Fruit fly (Drosophila melanogaster) whole organism, adult: ENCODE data around the gene ATPsynG.

Experiments
- CG11617 ChIP-seq: fragments of 200-800 bp; sonication (Bioruptor generic); optimal IDR thresholded peaks from 2 replicates; lab custom pipeline; 2017; ENCODE audit warnings: mild to moderate bottlenecking, missing biosample characterization, missing genetic modification reagents, missing genetic modification characterization
- CG12768 ChIP-seq: fragments of 200-800 bp; sonication (Bioruptor generic); optimal IDR thresholded peaks from 2 replicates; lab custom pipeline; 2017; ENCODE audit warnings: missing biosample characterization, missing genetic modification characterization, mild to moderate bottlenecking, moderate library complexity, missing genetic modification reagents
- CG33017 ChIP-seq: fragments of 200-800 bp; sonication (Bioruptor generic); optimal IDR thresholded peaks from 2 replicates; lab custom pipeline; 2018; ENCODE audit warnings: missing biosample characterization, mild to moderate bottlenecking, missing genetic modification characterization, moderate library complexity
- CG5204 ChIP-seq: fragments of 200-800 bp; sonication (Bioruptor generic); optimal IDR thresholded peaks from 2 replicates; lab custom pipeline; 2016; ENCODE audit warnings: missing biosample characterization, missing genetic modification characterization
- CG7101 ChIP-seq: fragments of 200-800 bp; sonication (Bioruptor generic); optimal IDR thresholded peaks from 2 replicates; lab custom pipeline; 2018; ENCODE audit warnings: missing biosample characterization, mild to moderate bottlenecking, missing genetic modification characterization, moderate library complexity
- Mnt ChIP-seq: fragments of 200-800 bp; sonication (Bioruptor generic); optimal IDR thresholded peaks from 2 replicates; lab custom pipeline; 2016; ENCODE audit warnings: missing biosample characterization, mild to moderate bottlenecking, missing genetic modification characterization
- bab1 ChIP-seq: fragments of 200-800 bp; sonication (Bioruptor generic); optimal IDR thresholded peaks from 3 replicates; lab custom pipeline; 2019; ENCODE audit warnings: missing biosample characterization, mild to moderate bottlenecking, missing genetic modification characterization, moderate library complexity
- kay ChIP-seq: fragments of 200-800 bp; sonication (Bioruptor generic); peaks from one replicate; lab custom pipeline; 2016; ENCODE audit warnings: missing biosample characterization, missing genetic modification characterization, borderline replicate concordance
- ovo ChIP-seq: fragments of 200-800 bp; sonication (Bioruptor generic); optimal IDR thresholded peaks from 2 replicates; lab custom pipeline; 2016; ENCODE audit warnings: missing biosample characterization, missing genetic modification characterization
- pad ChIP-seq: fragments of 200-800 bp; sonication (Bioruptor generic); optimal IDR thresholded peaks from 3 replicates; lab custom pipeline; 2017; ENCODE audit warnings: missing biosample characterization, missing genetic modification characterization, mild to moderate bottlenecking, moderate library complexity, missing genetic modification reagents
- tj ChIP-seq: fragments of 200-800 bp; sonication (Bioruptor generic); optimal IDR thresholded peaks from 3 replicates; lab custom pipeline; 2017; ENCODE audit warnings: missing biosample characterization, mild to moderate bottlenecking, missing genetic modification characterization, moderate library complexity

DNA sequence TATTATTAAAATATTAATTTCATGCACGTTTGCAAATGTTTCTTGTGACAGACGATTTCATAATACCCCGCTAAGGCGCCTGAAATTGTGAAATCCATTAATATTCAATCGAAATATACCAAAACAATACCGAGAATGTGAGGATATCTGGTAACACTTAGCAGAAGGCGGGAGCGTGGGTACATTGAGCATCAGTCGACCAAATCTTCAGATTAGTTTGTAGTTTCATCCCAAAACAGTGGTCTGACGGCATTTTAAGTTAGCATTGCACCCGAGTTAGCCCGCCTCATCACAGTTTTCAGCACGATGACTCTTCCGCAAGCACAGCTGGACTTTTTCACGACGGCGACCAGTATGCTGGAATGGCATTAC, 28.5 kb upstream of the ATPsynG start, which contains the start of gene Nup154:
- TF ChIP-seq bab1 (GFP tag; lab: Kevin White, UChicago) (no peak), CG33017 (tag; lab: Kevin White, UChicago) (no peak), CG7101 (tag; lab: Kevin White, UChicago) (no peak), Mnt (GFP tag; lab: Kevin White, UChicago) (no peak), tj (no peak), ovo (GFP tag; lab: Kevin White, UChicago) (no peak), kay (no peak), CG11617 (no peak), CG5204 (GFP tag; lab: Kevin White, UChicago) (no peak), CG12768 (no peak), pad (GFP tag; lab: Kevin White, UChicago) (no peak)
